Fruit fly (Drosophila melanogaster): ENCODE results near the gene fy.

Gene fy

DNA sequence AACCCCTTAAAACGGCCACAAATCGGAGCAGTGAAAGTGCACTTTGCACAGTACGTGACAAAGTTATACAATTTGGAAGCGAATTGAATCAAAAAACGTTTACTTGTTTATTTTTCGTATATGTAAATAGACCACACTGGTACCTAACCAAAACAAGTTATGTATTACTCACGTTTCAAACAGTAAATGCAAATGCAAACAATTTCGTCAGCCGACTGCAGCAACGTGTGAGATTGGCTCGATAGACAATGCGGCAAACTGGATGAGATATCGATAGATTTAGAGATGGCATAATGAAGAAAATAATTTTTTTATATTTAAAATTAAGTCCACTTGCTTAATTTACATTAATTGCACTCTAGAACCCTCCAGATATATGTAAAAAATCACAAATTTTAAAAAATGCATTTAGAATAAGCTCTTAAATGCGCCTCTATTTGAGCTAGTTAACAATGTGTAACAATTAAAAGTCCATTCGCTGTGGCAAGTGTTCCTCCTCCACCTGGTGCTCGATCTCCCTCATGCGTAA is 21.5 kb downstream of the fy start, which contains the start of gene AlaRS (continued):
- TF ChIP-seq CG7963 (GFP tag; IDR thresholded peaks at IDR 0.05; ENCODE audit: partially characterized antibody) (no peak), H2.0 (GFP tag; IDR thresholded peaks at IDR 0.05) (no peak), CG10654 (GFP tag; optimal IDR thresholded peaks at IDR 0.05) (peak; percentile 6), CG34376 (GFP tag; optimal IDR thresholded peaks at IDR 0.05) (peak; percentile 41), CG2199 (GFP tag; IDR thresholded peaks at IDR 0.05) (no peak), Side (GFP tag; optimal IDR thresholded peaks at IDR 0.05) (no peak), CG10209 (GFP tag; optimal IDR thresholded peaks at IDR 0.05) (peak; percentile 31), CG3407 (GFP tag; optimal IDR thresholded peaks at IDR 0.05) (peak; percentile 24), vfl (GFP tag; optimal IDR thresholded peaks at IDR 0.05) (peak; percentile 11), kay (GFP tag; optimal IDR thresholded peaks at IDR 0.05) (no peak), Mes4 (GFP tag; optimal IDR thresholded peaks at IDR 0.05) (no peak), NC2α (GFP tag; optimal IDR thresholded peaks at IDR 0.05) (no peak), Bdp1 (GFP tag; optimal IDR thresholded peaks at IDR 0.05) (no peak), Ada2b (GFP tag; IDR thresholded peaks at IDR 0.05) (no peak), kah (GFP tag; optimal IDR thresholded peaks at IDR 0.05) (no peak), CG15011 (GFP tag; optimal IDR thresholded peaks at IDR 0.05) (no peak), CG6683 (GFP tag; optimal IDR thresholded peaks at IDR 0.05) (peak; percentile 17), C15 (GFP tag; IDR thresholded peaks at IDR 0.05) (no peak), D (optimal IDR thresholded peaks at IDR 0.05) (no peak), D (GFP tag; optimal IDR thresholded peaks at IDR 0.05) (peak; percentile 19), CG16813 (GFP tag; IDR thresholded peaks at IDR 0.05; ENCODE audit: partially characterized antibody) (peak; percentile 42; the same call in 1 of the 3 replicates), CG8359 (GFP tag; optimal IDR thresholded peaks at IDR 0.05; ENCODE audit: borderline replicate concordance) (no peak), Hmr (GFP tag; optimal IDR thresholded peaks at IDR 0.05) (peak; percentile 30), CG6854 (GFP tag; optimal IDR thresholded peaks at IDR 0.05) (no peak), Stat92E (GFP tag; optimal IDR thresholded peaks at IDR 0.05) (no peak), pnt (GFP tag; optimal IDR thresholded peaks at IDR 0.05) (no peak), CG5180 (GFP tag; optimal IDR thresholded peaks at IDR 0.05) (no peak), hkb (optimal IDR thresholded peaks at IDR 0.05) (no peak), hkb (GFP tag; IDR thresholded peaks at IDR 0.05) (no peak; the same call in 1 of the 2 replicates), Lim3 (GFP tag; IDR thresholded peaks at IDR 0.05) (no peak), h (optimal IDR thresholded peaks at IDR 0.05) (no peak), sna (GFP tag; IDR thresholded peaks at IDR 0.05; ENCODE audit: partially characterized antibody) (peak; percentile 75), zfh1 (GFP tag; IDR thresholded peaks at IDR 0.05) (peak; percentile 16; the same call in 1 of the 3 replicates), CG6272 (GFP tag; IDR thresholded peaks at IDR 0.05) (no peak), NK7.1 (GFP tag; optimal IDR thresholded peaks at IDR 0.05) (no peak), CG34422 (GFP tag; IDR thresholded peaks at IDR 0.05) (0 out of 3 replicates have a peak, but pooled peaks have one; percentile 26), amos (GFP tag; IDR thresholded peaks at IDR 0.05; ENCODE audit: partially characterized antibody) (peak; percentile 63; the same call in 1 of the 2 replicates), CG11456 (GFP tag; IDR thresholded peaks at IDR 0.05) (no peak), CG7987 (GFP tag; optimal IDR thresholded peaks at IDR 0.05) (no peak), sug (tag; optimal IDR thresholded peaks at IDR 0.05) (peak; percentile 33), CG4854 (GFP tag; optimal IDR thresholded peaks at IDR 0.05) (peak; percentile 15), CG4820 (GFP tag; optimal IDR thresholded peaks at IDR 0.05) (peak; percentile 17), CG9215 (GFP tag; IDR thresholded peaks at IDR 0.05) (no peak), Max (GFP tag; optimal IDR thresholded peaks at IDR 0.05) (peak; percentile 36), Drgx (GFP tag; IDR thresholded peaks at IDR 0.05) (no peak), da (GFP tag; optimal IDR thresholded peaks at IDR 0.05) (no peak), stc (GFP tag; IDR thresholded peaks at IDR 0.05) (0 out of 2 replicates have a peak, but pooled peaks have one; percentile 21), CG43689 (GFP tag; IDR thresholded peaks at IDR 0.05) (no peak), bbx (GFP tag; IDR thresholded peaks at IDR 0.05; ENCODE audit: partially characterized antibody) (peak; percentile 57; the same call in 1 of the 2 replicates), nau (GFP tag; optimal IDR thresholded peaks at IDR 0.05) (no peak), CG1603 (tag; optimal IDR thresholded peaks at IDR 0.05) (peak; percentile 28)
